Worm (Caenorhabditis elegans): Measurements from ENCODE around the gene irld-66.

DNA sequence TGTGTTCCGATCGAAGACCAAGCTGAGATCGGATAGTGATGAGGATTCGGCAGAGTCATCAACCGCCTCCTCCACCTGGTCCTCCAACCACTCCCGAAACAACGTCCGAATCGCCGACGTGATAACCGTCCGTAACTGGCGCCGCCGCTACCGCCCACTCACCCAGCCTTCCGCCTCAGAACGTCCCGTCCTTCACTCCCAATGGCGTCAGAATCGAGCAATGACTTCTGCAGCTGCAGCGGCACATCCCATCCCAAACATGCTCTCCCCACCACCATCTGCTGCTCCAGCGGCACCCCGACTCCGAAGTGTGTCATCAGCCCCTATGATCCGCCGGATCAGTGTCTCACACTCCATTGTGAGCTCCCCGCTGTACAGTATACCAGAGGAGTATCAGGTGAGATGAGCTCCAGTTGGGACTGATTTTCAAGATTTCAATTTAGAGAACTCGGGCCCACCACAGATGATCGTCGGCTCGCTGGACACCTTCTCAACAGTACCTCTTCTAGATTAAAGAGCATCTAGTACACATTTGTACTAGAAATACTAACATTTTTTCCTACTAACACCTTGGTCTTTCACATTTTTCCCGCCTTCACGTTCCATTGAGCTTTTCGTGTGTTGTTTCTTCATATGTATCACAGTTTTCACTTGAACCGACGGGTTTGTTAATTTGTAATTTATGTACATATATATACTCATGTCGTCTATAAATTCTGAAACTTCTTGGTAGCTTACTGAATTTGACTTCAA, 14.7 kb downstream of the irld-66 start:
- TF ChIP-seq ama-1 (optimal IDR thresholded peaks at IDR 0.05) = no peak
- no peak for TF ChIP-seq ama-1 (GFP tag; optimal IDR thresholded peaks at IDR 0.05)
- TF ChIP-seq ztf-6 (GFP tag; IDR thresholded peaks at IDR 0.05) = no peak
- TF ChIP-seq unc-62 (GFP tag; optimal IDR thresholded peaks at IDR 0.05) = no peak
- no peak for TF ChIP-seq F37B4.10 (GFP tag; IDR thresholded peaks at IDR 0.05)
- TF ChIP-seq T07F8.4 (tag; optimal IDR thresholded peaks at IDR 0.05) = no peak
- no peak for TF ChIP-seq aptf-2 (GFP tag; conservative IDR thresholded peaks at IDR 0.05)
- no peak for TF ChIP-seq F33H1.4 (GFP tag; IDR thresholded peaks at IDR 0.05)
- TF ChIP-seq lin-54 (GFP tag; optimal IDR thresholded peaks at IDR 0.05) = no peak
- TF ChIP-seq F52B5.7 (tag; optimal IDR thresholded peaks at IDR 0.05) = no peak
- TF ChIP-seq Y56A3A.18 (GFP tag; IDR thresholded peaks at IDR 0.05) = no peak
- no peak for TF ChIP-seq Y95B8A.8 (GFP tag; IDR thresholded peaks at IDR 0.05)
- TF ChIP-seq F49E8.2 (tag; optimal IDR thresholded peaks at IDR 0.05; ENCODE audit: insufficient read depth) = no peak

All from whole organism, young adult.